Fruit fly (Drosophila melanogaster): ENCODE measurements around the gene CG14839.

CG14839 gene

dm6 chr3R:14283042-14283626 is 20.9 kb downstream of the CG14839 start (continued):
- peak; percentile 38 for TF ChIP-seq CG10669 (GFP tag; optimal IDR thresholded peaks at IDR 0.05)
- TF ChIP-seq CG7368 (GFP tag; optimal IDR thresholded peaks at IDR 0.05): peak; percentile 39
- peak; percentile 91 for TF ChIP-seq CG32006 (GFP tag; optimal IDR thresholded peaks at IDR 0.05)
- TF ChIP-seq Blimp-1 (GFP tag; optimal IDR thresholded peaks at IDR 0.05): no peak
- no peak for TF ChIP-seq Lpt (GFP tag; optimal IDR thresholded peaks at IDR 0.05)
- peak; percentile 84 for TF ChIP-seq svp (GFP tag)
- peak; percentile 88 for TF ChIP-seq CG4318 (GFP tag; optimal IDR thresholded peaks at IDR 0.05)
- TF ChIP-seq Met (GFP tag; optimal IDR thresholded peaks at IDR 0.05): peak; percentile 84
- no peak for TF ChIP-seq fkh (GFP tag; optimal IDR thresholded peaks at IDR 0.05)
- peak; percentile 41 for TF ChIP-seq fd59A (GFP tag; optimal IDR thresholded peaks at IDR 0.05)
- peak; percentile 76 for TF ChIP-seq net (GFP tag; optimal IDR thresholded peaks at IDR 0.05)
- TF ChIP-seq achi (GFP tag; optimal IDR thresholded peaks at IDR 0.05): peak; percentile 74
- peak; percentile 37 for TF ChIP-seq CG11902 (GFP tag; optimal IDR thresholded peaks at IDR 0.05)

- TF ChIP-seq Lpt (GFP tag; optimal IDR thresholded peaks at IDR 0.05) (peak; percentile 98), lz (GFP tag; optimal IDR thresholded peaks at IDR 0.05) (peak; percentile 98), acj6 (GFP tag; optimal IDR thresholded peaks at IDR 0.05) (peak; percentile 98), Eip93F (GFP tag; optimal IDR thresholded peaks at IDR 0.05) (peak; percentile 90), CG32006 (GFP tag; optimal IDR thresholded peaks at IDR 0.05) (peak; percentile 99), CG11762 (GFP tag; optimal IDR thresholded peaks at IDR 0.05; ENCODE audit: insufficient read depth) (peak; percentile 95), CG8632 (GFP tag; optimal IDR thresholded peaks at IDR 0.05) (peak; percentile 98), CG7368 (GFP tag; optimal IDR thresholded peaks at IDR 0.05) (peak; percentile 97), fkh (GFP tag; optimal IDR thresholded peaks at IDR 0.05) (peak; percentile 63), esn (GFP tag; optimal IDR thresholded peaks at IDR 0.05) (peak; percentile 99), CG31627 (GFP tag; optimal IDR thresholded peaks at IDR 0.05) (peak; percentile 97), achi (GFP tag; optimal IDR thresholded peaks at IDR 0.05) (peak; percentile 97), CG34406 (GFP tag; optimal IDR thresholded peaks at IDR 0.05) (peak; percentile 98), topi (GFP tag; optimal IDR thresholded peaks at IDR 0.05) (peak; percentile 98), salr (GFP tag; optimal IDR thresholded peaks at IDR 0.05) (peak; percentile 92 to 97), CG3032 (tag; optimal IDR thresholded peaks at IDR 0.05) (peak; percentile 95), CG3919 (GFP tag; optimal IDR thresholded peaks at IDR 0.05) (peak; percentile 99), OdsH (GFP tag; optimal IDR thresholded peaks at IDR 0.05) (peak; percentile 99), CG16779 (tag; optimal IDR thresholded peaks at IDR 0.05) (peak; percentile 94), spab (GFP tag; optimal IDR thresholded peaks at IDR 0.05) (peak; percentile 92), CG8119 (GFP tag; IDR thresholded peaks at IDR 0.05) (no peak), CG11294 (GFP tag; IDR thresholded peaks at IDR 0.05) (no peak), CG1621 (tag; optimal IDR thresholded peaks at IDR 0.05) (peak; percentile 93), Met (GFP tag; optimal IDR thresholded peaks at IDR 0.05) (peak; percentile 98), CG6854 (GFP tag; optimal IDR thresholded peaks at IDR 0.05) (peak; percentile 92), CG9139 (GFP tag; optimal IDR thresholded peaks at IDR 0.05) (peak; percentile 86), CG11902 (GFP tag; optimal IDR thresholded peaks at IDR 0.05) (peak; percentile 96), Eip75B (GFP tag; optimal IDR thresholded peaks at IDR 0.05) (peak; percentile 96), CG4318 (GFP tag; optimal IDR thresholded peaks at IDR 0.05) (peak; percentile 98), CG15336 (GFP tag; IDR thresholded peaks at IDR 0.05) (no peak), dsx (GFP tag; optimal IDR thresholded peaks at IDR 0.05; ENCODE audit: poor library complexity, severe bottlenecking) (peak; percentile 95), dac (GFP tag; optimal IDR thresholded peaks at IDR 0.05) (peak; percentile 92), CG6163 (GFP tag; IDR thresholded peaks at IDR 0.05) (no peak), Hr4 (GFP tag; optimal IDR thresholded peaks at IDR 0.05) (peak; percentile 99), fd85E (GFP tag; optimal IDR thresholded peaks at IDR 0.05) (peak; percentile 88), pdm3 (GFP tag; optimal IDR thresholded peaks at IDR 0.05) (peak; percentile 98), net (GFP tag; optimal IDR thresholded peaks at IDR 0.05) (peak; percentile 98), svp (GFP tag) (peak; percentile 99), Ets96B (tag; optimal IDR thresholded peaks at IDR 0.05) (peak; percentile 96), CG6276 (GFP tag; optimal IDR thresholded peaks at IDR 0.05) (peak; percentile 98), ss (GFP tag; optimal IDR thresholded peaks at IDR 0.05) (peak; percentile 74 to 86), vri (GFP tag; optimal IDR thresholded peaks at IDR 0.05) (peak; percentile 95), Blimp-1 (GFP tag; optimal IDR thresholded peaks at IDR 0.05) (peak; percentile 89)
Observed at dm6 chr3R:14283754-14284421, 21.7 kb downstream of the CG14839 start.
